Fruit fly (Drosophila melanogaster) whole organism, prepupa: Measurements from ENCODE around the gene mth.
A peak's percentile ranks its signal among the peaks of the same experiment; 100 is the strongest.

Experiments used
- CG10631 ChIP-seq: fragments of 200-800 bp; sonication (Bioruptor generic); optimal IDR thresholded peaks from 2 replicates; lab custom pipeline; 2016; ENCODE audit warnings: missing biosample characterization, missing genetic modification characterization
- CG15336 ChIP-seq: fragments of 200-800 bp; sonication (Bioruptor generic); IDR thresholded peaks from 2 replicates; pipeline ENCODE4 v1.3.6; 2022; ENCODE audit warnings: missing biosample characterization, missing genetic modification characterization
- CG32006 ChIP-seq: fragments of 200-800 bp; sonication (Bioruptor generic); optimal IDR thresholded peaks from 3 replicates; lab custom pipeline; 2017; ENCODE audit warnings: missing biosample characterization, mild to moderate bottlenecking, missing genetic modification characterization
- CG3919 ChIP-seq: fragments of 200-800 bp; sonication (Bioruptor generic); optimal IDR thresholded peaks from 3 replicates; lab custom pipeline; 2016; ENCODE audit warnings: missing biosample characterization, missing genetic modification characterization
- CG4318 ChIP-seq: fragments of 200-800 bp; sonication (Bioruptor generic); optimal IDR thresholded peaks from 3 replicates; lab custom pipeline; 2017; ENCODE audit warnings: missing biosample characterization, mild to moderate bottlenecking, missing genetic modification characterization
- CG6163 ChIP-seq: fragments of 200-800 bp; sonication (Bioruptor generic); IDR thresholded peaks from 3 replicates; pipeline ENCODE4 v1.3.6; 2022; ENCODE audit warnings: missing biosample characterization, missing genetic modification characterization
- CG6808 ChIP-seq: fragments of 200-800 bp; sonication (Bioruptor generic); optimal IDR thresholded peaks from 3 replicates; lab custom pipeline; 2017; ENCODE audit warnings: missing biosample characterization, missing genetic modification characterization, mild to moderate bottlenecking, moderate library complexity, missing genetic modification reagents
- CG7368 ChIP-seq: fragments of 200-800 bp; sonication (Bioruptor generic); optimal IDR thresholded peaks from 3 replicates; lab custom pipeline; 2016; ENCODE audit warnings: missing biosample characterization, missing genetic modification characterization
- CG8632 ChIP-seq: fragments of 200-800 bp; sonication (Bioruptor generic); optimal IDR thresholded peaks from 3 replicates; lab custom pipeline; 2016; ENCODE audit warnings: missing biosample characterization, missing genetic modification characterization
- Eip75B ChIP-seq: fragments of 200-800 bp; sonication (Bioruptor generic); optimal IDR thresholded peaks from 3 replicates; lab custom pipeline; 2016; ENCODE audit warnings: missing biosample characterization, missing genetic modification characterization
- Eip78C ChIP-seq: fragments of 200-800 bp; sonication (Bioruptor generic); peaks from one replicate; lab custom pipeline; 2016; ENCODE audit warnings: missing biosample characterization, missing genetic modification characterization
- achi ChIP-seq: fragments of 200-800 bp; sonication (Bioruptor generic); optimal IDR thresholded peaks from 3 replicates; lab custom pipeline; 2016; ENCODE audit warnings: missing biosample characterization, missing genetic modification characterization
- dac ChIP-seq: fragments of 200-800 bp; sonication (Bioruptor generic); optimal IDR thresholded peaks from 2 replicates; lab custom pipeline; 2017; ENCODE audit warnings: missing biosample characterization, mild to moderate bottlenecking, missing genetic modification characterization
- pdm3 ChIP-seq: fragments of 200-800 bp; sonication (Bioruptor generic); optimal IDR thresholded peaks from 3 replicates; lab custom pipeline; 2016; ENCODE audit warnings: missing biosample characterization, missing genetic modification characterization
- ss ChIP-seq, 2 experiments: fragments of 200-800 bp; sonication (Bioruptor generic); optimal IDR thresholded peaks; 2 replicates in 1 of 2; 3 replicates in 1 of 2; lab custom pipeline; 2017 to 2018; ENCODE audit warnings: mild to moderate bottlenecking in 2 of 2, missing biosample characterization in 2 of 2, missing genetic modification characterization in 2 of 2, moderate library complexity in 1 of 2

mth gene

DNA sequence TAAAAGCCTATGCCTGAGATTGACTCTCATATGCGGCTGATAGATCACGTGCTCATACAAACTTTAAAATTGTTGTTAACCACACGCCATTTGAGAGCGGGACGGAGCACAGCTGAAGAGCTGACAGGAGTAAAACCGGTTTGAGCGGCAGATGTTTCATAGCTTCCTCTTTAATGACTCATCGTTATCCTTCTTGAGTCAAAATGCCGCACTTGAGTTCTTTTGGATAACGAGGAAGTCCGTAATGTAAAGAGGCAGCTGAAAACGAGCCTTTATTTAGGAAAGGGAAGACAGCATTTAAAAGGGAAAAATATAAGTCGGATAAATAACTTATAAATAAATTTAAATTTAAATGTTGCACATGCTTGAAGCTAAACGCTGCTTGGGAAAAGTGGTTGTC is 49.5 kb downstream of the mth start:
- TF ChIP-seq dac (no peak), CG10631 (GFP tag; lab: Kevin White, UChicago) (no peak), ss (GFP tag; optimal IDR thresholded peaks at IDR 0.05; lab: Kevin White, UChicago) (peak in 1 of 2 experiments; percentile 6)
- TF ChIP-seq, all 60 proteins: peak for 1

DNA sequence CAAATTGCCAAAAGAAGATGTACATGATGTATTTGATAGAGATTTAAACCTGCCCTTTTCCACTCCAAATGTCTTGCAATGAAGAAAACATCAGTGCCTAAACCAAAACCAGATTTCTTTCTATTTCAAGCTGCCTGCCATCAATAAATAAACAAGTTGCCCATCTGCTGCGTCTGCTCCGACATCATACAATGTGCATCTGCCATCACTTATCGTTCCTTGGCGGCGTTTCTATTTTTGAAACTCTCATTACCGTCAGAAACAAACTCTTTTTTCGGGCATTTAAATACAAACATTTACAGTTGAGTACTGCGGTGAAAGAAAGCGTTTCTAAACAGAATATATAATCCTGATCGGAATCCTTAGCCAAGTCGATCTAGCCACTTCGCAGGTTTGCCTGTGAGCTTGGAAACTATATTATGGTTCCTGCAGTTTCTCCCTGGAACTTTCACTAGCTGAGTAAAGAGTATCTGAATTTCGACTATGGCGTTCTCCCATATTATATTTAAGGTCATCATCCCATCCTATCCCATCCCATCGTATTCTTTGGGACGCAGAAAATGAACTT is 51.8 kb downstream of the mth start:
- no peak for TF ChIP-seq CG4318
- TF ChIP-seq Eip75B = no peak
- TF ChIP-seq CG3919 (GFP tag; lab: Kevin White, UChicago) = peak; percentile 24
- no peak for TF ChIP-seq achi (GFP tag; lab: Kevin White, UChicago)
- peak; percentile 4 for TF ChIP-seq CG10631 (GFP tag; lab: Kevin White, UChicago)
- TF ChIP-seq CG15336 = 0 out of 2 replicates have a peak, but pooled peaks have one; percentile 8
- TF ChIP-seq CG6808 (GFP tag; lab: Kevin White, UChicago) = peak; percentile 17
- TF ChIP-seq CG32006 = peak; percentile 14
- no peak for TF ChIP-seq CG8632 (GFP tag; lab: Kevin White, UChicago)
- TF ChIP-seq CG6163 (GFP tag; lab: Robert Waterston, UW) = no peak
- no peak for TF ChIP-seq pdm3 (GFP tag; lab: Kevin White, UChicago)
- no peak for TF ChIP-seq CG7368 (GFP tag; lab: Kevin White, UChicago)
- peak; percentile 61 for TF ChIP-seq Eip78C (GFP tag; lab: Kevin White, UChicago)
